Worm (Caenorhabditis elegans): ENCODE data around the gene tag-234.

- TF ChIP-seq unc-62 (GFP tag; optimal IDR thresholded peaks at IDR 0.05) (peak; percentile 76), pha-4 (tag; optimal IDR thresholded peaks at IDR 0.05) (no peak), bed-3 (GFP tag; optimal IDR thresholded peaks at IDR 0.05) (no peak), nhr-28 (tag; optimal IDR thresholded peaks at IDR 0.05) (no peak), ztf-11 (tag; optimal IDR thresholded peaks at IDR 0.05) (no peak), nhr-12 (tag; optimal IDR thresholded peaks at IDR 0.05) (no peak), tbx-8 (GFP tag; optimal IDR thresholded peaks at IDR 0.05) (no peak), mep-1 (tag; optimal IDR thresholded peaks at IDR 0.05) (no peak), nhr-76 (tag; optimal IDR thresholded peaks at IDR 0.05) (no peak), snpc-4 (tag; optimal IDR thresholded peaks at IDR 0.05) (no peak)
Observed at ce11 chrII:5841053-5841547, 22.9 kb upstream of the tag-234 start, which contains the start of gene lec-5.

Measured in whole organism, mixed stage, embryonic.